Fruit fly (Drosophila melanogaster) whole organism, prepupa: ENCODE results near the gene CG17239.

ENCODE experiments used
- Blimp-1 ChIP-seq: fragments of 200-800 bp; sonication (Bioruptor generic); optimal IDR thresholded peaks from 3 replicates; lab custom pipeline; 2017; ENCODE audit warnings: missing biosample characterization, missing genetic modification characterization, mild to moderate bottlenecking, moderate library complexity, missing genetic modification reagents
- CG31627 ChIP-seq: fragments of 200-800 bp; sonication (Bioruptor generic); optimal IDR thresholded peaks from 3 replicates; lab custom pipeline; 2016; ENCODE audit warnings: missing biosample characterization, missing genetic modification characterization
- CG6276 ChIP-seq: fragments of 200-800 bp; sonication (Bioruptor generic); optimal IDR thresholded peaks from 2 replicates; lab custom pipeline; 2017; ENCODE audit warnings: missing biosample characterization, mild to moderate bottlenecking, missing genetic modification characterization
- CG6792 ChIP-seq: fragments of 200-800 bp; sonication (Bioruptor generic); optimal IDR thresholded peaks from 3 replicates; lab custom pipeline; 2016; ENCODE audit warnings: missing biosample characterization, missing genetic modification characterization
- CG8119 ChIP-seq: fragments of 200-800 bp; sonication (Bioruptor generic); IDR thresholded peaks from 3 replicates; pipeline ENCODE4 v1.3.6; 2022; ENCODE audit warnings: missing biosample characterization, missing genetic modification characterization
- CG8319 ChIP-seq: fragments of 200-800 bp; sonication (Bioruptor generic); optimal IDR thresholded peaks from 3 replicates; lab custom pipeline; 2016; ENCODE audit warnings: missing biosample characterization, missing genetic modification characterization
- Ets96B ChIP-seq: fragments of 200-800 bp; optimal IDR thresholded peaks from 2 replicates; lab custom pipeline; 2019; ENCODE audit warnings: missing biosample characterization, mild to moderate bottlenecking, missing genetic modification characterization, moderate library complexity
- Gug ChIP-seq: fragments of 200-800 bp; sonication (Bioruptor generic); IDR thresholded peaks from 2 replicates; pipeline ENCODE4 v1.3.6; 2022; ENCODE audit warnings: missing biosample characterization, missing genetic modification characterization
- Hr4 ChIP-seq: fragments of 200-800 bp; sonication (Bioruptor generic); optimal IDR thresholded peaks from 3 replicates; lab custom pipeline; 2016; ENCODE audit warnings: missing biosample characterization, missing genetic modification characterization
- dac ChIP-seq: fragments of 200-800 bp; sonication (Bioruptor generic); optimal IDR thresholded peaks from 2 replicates; lab custom pipeline; 2017; ENCODE audit warnings: missing biosample characterization, mild to moderate bottlenecking, missing genetic modification characterization
- lz ChIP-seq: fragments of 200-800 bp; sonication (Bioruptor generic); optimal IDR thresholded peaks from 3 replicates; lab custom pipeline; 2016; ENCODE audit warnings: missing biosample characterization, missing genetic modification characterization

- TF ChIP-seq CG6276 (GFP tag; lab: Kevin White, UChicago) (no peak), Hr4 (GFP tag; lab: Kevin White, UChicago) (no peak), CG8119 (GFP tag; lab: Robert Waterston, UW) (no peak), CG31627 (GFP tag; lab: Kevin White, UChicago) (no peak), CG8319 (GFP tag; lab: Kevin White, UChicago) (no peak), Ets96B (tag; lab: Kevin White, UChicago) (no peak), Gug (GFP tag; lab: Robert Waterston, UW) (no peak), lz (no peak), CG6792 (GFP tag; lab: Kevin White, UChicago) (no peak), dac (no peak), Blimp-1 (GFP tag; lab: Kevin White, UChicago) (no peak)
Observed at dm6 chr2L:2236722-2237121, 15.4 kb downstream of the CG17239 start, which contains the start of gene Sec24CD.
